Fruit fly (Drosophila melanogaster) whole organism, embryonic: ENCODE data around the gene CG7650.

ENCODE experiments used
- ATbp ChIP-seq: fragments of 200-800 bp; sonication (Bioruptor generic); optimal IDR thresholded peaks from 2 replicates; lab custom pipeline; 2017; ENCODE audit warnings: missing biosample characterization, mild to moderate bottlenecking, missing genetic modification characterization, missing genetic modification reagents
- Antp ChIP-seq: fragments of 200-800 bp; sonication (Bioruptor generic); optimal IDR thresholded peaks from 3 replicates; lab custom pipeline; 2016; ENCODE audit warnings: missing biosample characterization, missing genetic modification characterization
- BEAF-32 ChIP-seq: fragments of 200-800 bp; sonication (Bioruptor generic); optimal IDR thresholded peaks from 3 replicates; lab custom pipeline; 2017; ENCODE audit warnings: missing biosample characterization, missing genetic modification characterization, mild to moderate bottlenecking, moderate library complexity, missing genetic modification reagents
- Bgb ChIP-seq: fragments of 200-800 bp; sonication (Bioruptor generic); IDR thresholded peaks from 2 replicates; pipeline ENCODE4 v1.3.6; 2022; ENCODE audit warnings: missing biosample characterization, missing genetic modification characterization; ENCODE audit not compliant: partially characterized antibody
- CG10321 ChIP-seq: fragments of 200-800 bp; sonication (Bioruptor generic); IDR thresholded peaks from 2 replicates; pipeline ENCODE4 v1.3.6; 2022; ENCODE audit warnings: missing biosample characterization, missing genetic modification characterization
- CG12391 ChIP-seq: fragments of 200-800 bp; sonication (Bioruptor generic); optimal IDR thresholded peaks from 3 replicates; lab custom pipeline; 2018; ENCODE audit warnings: missing biosample characterization, mild to moderate bottlenecking, missing genetic modification characterization, moderate library complexity
- CG12659 ChIP-seq: fragments of 200-800 bp; sonication (Bioruptor generic); optimal IDR thresholded peaks from 3 replicates; lab custom pipeline; 2017; ENCODE audit warnings: mild to moderate bottlenecking, missing biosample characterization, missing genetic modification reagents, missing genetic modification characterization
- CG15601 ChIP-seq: fragments of 200-800 bp; sonication (Bioruptor generic); optimal IDR thresholded peaks from 3 replicates; lab custom pipeline; 2019; ENCODE audit warnings: missing biosample characterization, mild to moderate bottlenecking, missing genetic modification characterization, moderate library complexity
- CG16779 ChIP-seq: fragments of 200-800 bp; sonication (Bioruptor generic); IDR thresholded peaks from 2 replicates; pipeline ENCODE4 v1.3.6; 2022; ENCODE audit warnings: missing biosample characterization, missing genetic modification characterization
- CG2120 ChIP-seq: fragments of 200-800 bp; sonication (Bioruptor generic); optimal IDR thresholded peaks from 3 replicates; lab custom pipeline; 2016; ENCODE audit warnings: missing biosample characterization, missing genetic modification characterization
- CG4707 ChIP-seq: fragments of 200-800 bp; sonication (Bioruptor generic); optimal IDR thresholded peaks from 2 replicates; lab custom pipeline; 2018; ENCODE audit warnings: missing biosample characterization, mild to moderate bottlenecking, missing genetic modification characterization, moderate library complexity
- CG7357 ChIP-seq: fragments of 200-800 bp; sonication (Bioruptor generic); IDR thresholded peaks from 3 replicates; pipeline ENCODE4 v1.3.6; 2022; ENCODE audit warnings: missing biosample characterization, missing genetic modification characterization
- CG7556 ChIP-seq: fragments of 200-800 bp; sonication (Bioruptor generic); optimal IDR thresholded peaks from 2 replicates; lab custom pipeline; 2017; ENCODE audit warnings: missing biosample characterization, mild to moderate bottlenecking, missing genetic modification characterization
- CG7987 ChIP-seq: fragments of 200-800 bp; sonication (Bioruptor generic); optimal IDR thresholded peaks from 2 replicates; lab custom pipeline; 2018; ENCODE audit warnings: missing biosample characterization, mild to moderate bottlenecking, missing genetic modification characterization, moderate library complexity
- CG8290 ChIP-seq, 3 experiments: fragments of 200-800 bp; sonication (Bioruptor generic); optimal IDR thresholded peaks; 2 replicates each; lab custom pipeline; 2016 to 2019; ENCODE audit warnings: missing biosample characterization in 3 of 3, missing genetic modification characterization in 3 of 3, mild to moderate bottlenecking in 2 of 3, moderate library complexity in 1 of 3
- CG9437 ChIP-seq: fragments of 200-800 bp; sonication (Bioruptor generic); optimal IDR thresholded peaks from 2 replicates; lab custom pipeline; 2018; ENCODE audit warnings: missing biosample characterization, mild to moderate bottlenecking, missing genetic modification characterization
- Fer1 ChIP-seq: fragments of 200-800 bp; sonication (Bioruptor generic); optimal IDR thresholded peaks from 2 replicates; lab custom pipeline; 2017; ENCODE audit warnings: missing biosample characterization, mild to moderate bottlenecking, missing genetic modification characterization
- GATAe ChIP-seq: fragments of 200-800 bp; sonication (Bioruptor generic); conservative IDR thresholded peaks from 2 replicates; pipeline ENCODE4 v1.3.6; 2022; ENCODE audit warnings: missing biosample characterization, missing genetic modification characterization
- Jarid2 ChIP-seq: fragments of 200-800 bp; sonication (Bioruptor generic); optimal IDR thresholded peaks from 3 replicates; lab custom pipeline; 2017; ENCODE audit warnings: mild to moderate bottlenecking, missing biosample characterization, missing genetic modification reagents, missing genetic modification characterization
- Kr ChIP-seq: fragments of 200-800 bp; sonication (Bioruptor generic); optimal IDR thresholded peaks from 2 replicates; lab custom pipeline; 2017; ENCODE audit warnings: missing biosample characterization, mild to moderate bottlenecking, missing genetic modification characterization
- MBD-R2 ChIP-seq: fragments of 200-800 bp; sonication (Bioruptor generic); IDR thresholded peaks from 2 replicates; pipeline ENCODE4 v1.3.6; 2022; ENCODE audit warnings: missing biosample characterization, missing genetic modification characterization
- Mad ChIP-seq: fragments of 200-800 bp; sonication (Bioruptor generic); optimal IDR thresholded peaks from 2 replicates; lab custom pipeline; 2016; ENCODE audit warnings: missing biosample characterization, missing genetic modification characterization
- Med ChIP-seq: fragments of 200-800 bp; sonication (Bioruptor generic); peaks from one replicate; lab custom pipeline; 2016; ENCODE audit warnings: missing biosample characterization, missing genetic modification characterization, mild to moderate bottlenecking, inconsistent platforms, moderate library complexity
- Mes4 ChIP-seq: fragments of 200-800 bp; sonication (Bioruptor generic); optimal IDR thresholded peaks from 2 replicates; lab custom pipeline; 2016; ENCODE audit warnings: missing biosample characterization, missing genetic modification characterization
- Neu2 ChIP-seq: fragments of 200-800 bp; sonication (Bioruptor generic); optimal IDR thresholded peaks from 3 replicates; lab custom pipeline; 2016; ENCODE audit warnings: missing biosample characterization, missing genetic modification characterization, borderline replicate concordance
- PHDP ChIP-seq: fragments of 200-800 bp; sonication (Bioruptor generic); optimal IDR thresholded peaks from 3 replicates; lab custom pipeline; 2018; ENCODE audit warnings: missing biosample characterization, mild to moderate bottlenecking, missing genetic modification characterization, moderate library complexity
- Usf ChIP-seq: fragments of 200-800 bp; sonication (Bioruptor generic); optimal IDR thresholded peaks from 2 replicates; lab custom pipeline; 2017; ENCODE audit warnings: missing genotype, missing biosample characterization, missing genetic modification characterization
- Vsx1 ChIP-seq: fragments of 200-800 bp; sonication (Bioruptor generic); optimal IDR thresholded peaks from 2 replicates; lab custom pipeline; 2017; ENCODE audit warnings: missing biosample characterization, mild to moderate bottlenecking, missing genetic modification characterization, missing genetic modification reagents
- Xrp1 ChIP-seq: fragments of 200-800 bp; sonication (Bioruptor generic); IDR thresholded peaks from 2 replicates; pipeline ENCODE4 v1.3.6; 2022; ENCODE audit warnings: missing biosample characterization, missing genetic modification characterization
- bowl ChIP-seq: fragments of 200-800 bp; sonication (Bioruptor generic); IDR thresholded peaks from 2 replicates; pipeline ENCODE4 v1.3.6; 2022; ENCODE audit warnings: missing biosample characterization, missing genetic modification characterization
- caup ChIP-seq: fragments of 200-800 bp; sonication (Bioruptor generic); optimal IDR thresholded peaks from 3 replicates; lab custom pipeline; 2017; ENCODE audit warnings: missing biosample characterization, mild to moderate bottlenecking, missing genetic modification characterization, moderate library complexity; ENCODE audit not compliant: severe bottlenecking
- chinmo ChIP-seq: fragments of 200-800 bp; sonication (Bioruptor generic); IDR thresholded peaks from 4 replicates; pipeline ENCODE4 v1.3.6; 2022; ENCODE audit warnings: missing biosample characterization, missing genetic modification characterization; ENCODE audit not compliant: partially characterized antibody
- danr ChIP-seq: fragments of 200-800 bp; sonication (Bioruptor generic); IDR thresholded peaks from 2 replicates; pipeline ENCODE4 v1.3.6; 2022; ENCODE audit warnings: missing biosample characterization, missing genetic modification characterization
- exex ChIP-seq: fragments of 200-800 bp; sonication (Bioruptor generic); optimal IDR thresholded peaks from 4 replicates; lab custom pipeline; 2018; ENCODE audit warnings: missing biosample characterization, mild to moderate bottlenecking, missing genetic modification characterization, moderate library complexity
- fd64A ChIP-seq: fragments of 200-800 bp; sonication (Bioruptor generic); optimal IDR thresholded peaks from 3 replicates; lab custom pipeline; 2018; ENCODE audit warnings: missing biosample characterization, mild to moderate bottlenecking, missing genetic modification characterization
- fu2 ChIP-seq: fragments of 200-800 bp; sonication (Bioruptor generic); optimal IDR thresholded peaks from 2 replicates; lab custom pipeline; 2016; ENCODE audit warnings: missing biosample characterization, missing genetic modification characterization
- gem ChIP-seq: fragments of 200-800 bp; sonication (Bioruptor generic); optimal IDR thresholded peaks from 2 replicates; lab custom pipeline; 2019; ENCODE audit warnings: missing biosample characterization, mild to moderate bottlenecking, missing genetic modification characterization, moderate library complexity
- jumu ChIP-seq: fragments of 200-800 bp; sonication (Bioruptor generic); optimal IDR thresholded peaks from 3 replicates; lab custom pipeline; 2016; ENCODE audit warnings: missing biosample characterization, missing genetic modification characterization
- lab ChIP-seq: fragments of 200-800 bp; sonication (Bioruptor generic); optimal IDR thresholded peaks from 3 replicates; lab custom pipeline; 2017; ENCODE audit warnings: missing biosample characterization, missing genetic modification characterization, mild to moderate bottlenecking, moderate library complexity, missing genetic modification reagents
- mirr ChIP-seq: fragments of 200-800 bp; sonication (Bioruptor generic); optimal IDR thresholded peaks from 3 replicates; lab custom pipeline; 2018; ENCODE audit warnings: missing biosample characterization, mild to moderate bottlenecking, missing genetic modification characterization
- otp ChIP-seq: fragments of 200-800 bp; sonication (Bioruptor generic); IDR thresholded peaks from 3 replicates; pipeline ENCODE4, ENCODE4 v1.3.6; 2022; ENCODE audit warnings: missing biosample characterization, missing genetic modification characterization
- scrt ChIP-seq: fragments of 200-800 bp; sonication (Bioruptor generic); optimal IDR thresholded peaks from 2 replicates; lab custom pipeline; 2018; ENCODE audit warnings: missing biosample characterization, mild to moderate bottlenecking, missing genetic modification characterization, moderate library complexity
- so ChIP-seq: fragments of 200-800 bp; sonication (Bioruptor generic); IDR thresholded peaks from 3 replicates; pipeline ENCODE4 v1.3.6; 2022; ENCODE audit warnings: missing biosample characterization, missing genetic modification characterization
- unpg ChIP-seq: fragments of 200-800 bp; sonication (Bioruptor generic); optimal IDR thresholded peaks from 3 replicates; lab custom pipeline; 2018; ENCODE audit warnings: missing biosample characterization, mild to moderate bottlenecking, missing genetic modification characterization, moderate library complexity
- wek ChIP-seq: fragments of 200-800 bp; sonication (Bioruptor generic); optimal IDR thresholded peaks from 3 replicates; lab custom pipeline; 2018; ENCODE audit warnings: missing biosample characterization, mild to moderate bottlenecking, missing genetic modification characterization, moderate library complexity
- z ChIP-seq: fragments of 200-800 bp; sonication (Bioruptor generic); IDR thresholded peaks from 3 replicates; pipeline ENCODE4 v1.3.6; 2022; ENCODE audit warnings: missing biosample characterization, missing genetic modification characterization
- zen ChIP-seq: fragments of 200-800 bp; sonication (Bioruptor generic); optimal IDR thresholded peaks from 3 replicates; lab custom pipeline; 2018; ENCODE audit warnings: missing biosample characterization, mild to moderate bottlenecking, missing genetic modification characterization, moderate library complexity

Gene CG7650

DNA sequence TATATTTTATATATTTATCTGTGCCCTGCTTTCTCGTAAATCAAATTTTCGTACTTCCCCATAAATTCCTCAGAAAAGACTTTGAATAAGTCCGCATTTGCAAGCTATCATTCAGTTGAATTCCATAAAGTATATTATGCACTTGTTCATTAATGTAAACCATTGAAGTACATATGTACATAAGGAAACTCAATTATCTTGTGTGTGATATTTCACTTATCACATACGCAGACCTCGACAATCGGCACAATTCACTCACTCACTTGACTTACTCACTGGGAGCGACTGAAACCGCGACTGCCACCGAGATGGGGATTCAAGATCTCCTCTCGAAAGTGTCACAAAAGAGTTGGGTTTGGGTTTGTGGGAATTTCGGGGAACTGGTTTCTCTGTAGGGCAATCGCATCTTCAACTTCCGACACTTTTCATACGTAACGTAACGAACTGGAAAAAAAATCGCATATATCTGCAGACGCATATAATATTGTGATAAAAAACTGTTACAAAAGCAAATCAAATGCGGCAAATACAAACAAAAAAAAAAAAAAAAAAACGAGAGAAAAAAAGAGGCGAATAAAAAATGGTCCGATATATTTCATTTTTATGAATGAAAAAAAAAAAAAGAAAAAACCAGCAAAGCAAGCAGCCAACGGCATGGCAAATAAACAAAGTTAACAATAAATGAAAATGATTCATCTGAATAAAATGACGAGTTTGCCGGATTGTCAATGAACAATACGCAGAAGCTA, 13.0 kb downstream of the CG7650 start (continued):
- 0 out of 3 replicates have a peak, but pooled peaks have one; percentile 44 for TF ChIP-seq z
- TF ChIP-seq Mad (GFP tag; lab: Kevin White, UChicago), result no peak
- peak; percentile 29 for TF ChIP-seq CG7987 (GFP tag; lab: Kevin White, UChicago)
- TF ChIP-seq jumu (GFP tag; lab: Kevin White, UChicago), result no peak
- 0 out of 2 replicates have a peak, but pooled peaks have one; percentile 41 for TF ChIP-seq bowl (GFP tag; lab: Robert Waterston, UW)
- TF ChIP-seq Med (GFP tag; lab: Kevin White, UChicago), result peak; percentile 79
- TF ChIP-seq Fer1 (GFP tag; lab: Kevin White, UChicago), result peak; percentile 28
- no peak for TF ChIP-seq Neu2 (GFP tag; lab: Kevin White, UChicago)
- TF ChIP-seq CG16779, result no peak
- TF ChIP-seq otp (GFP tag; lab: Robert Waterston, UW), result peak; percentile 51; the same call in 1 of the 3 replicates
- TF ChIP-seq MBD-R2 (GFP tag; lab: Robert Waterston, UW), result peak; percentile 9; the same call in 1 of the 2 replicates
- no peak for TF ChIP-seq Usf (GFP tag; lab: Kevin White, UChicago)
- TF ChIP-seq CG12659, result peak; percentile 22
- no peak for TF ChIP-seq CG7556 (GFP tag; lab: Kevin White, UChicago)
- peak; percentile 18 for TF ChIP-seq exex (tag; lab: Kevin White, UChicago)
- peak; percentile 44 for TF ChIP-seq CG15601
- peak; percentile 37 for TF ChIP-seq fd64A (GFP tag; lab: Kevin White, UChicago)
- TF ChIP-seq CG4707 (GFP tag; lab: Kevin White, UChicago), result peak; percentile 25
- no peak for TF ChIP-seq Kr
- TF ChIP-seq lab (GFP tag; lab: Kevin White, UChicago), result peak; percentile 63
- TF ChIP-seq Bgb (GFP tag; lab: Robert Waterston, UW), result no peak
- TF ChIP-seq zen, result no peak
- TF ChIP-seq CG12391 (tag; lab: Kevin White, UChicago), result no peak
- peak; percentile 49 for TF ChIP-seq caup
- no peak for TF ChIP-seq GATAe
- TF ChIP-seq scrt, result no peak
- TF ChIP-seq Antp (GFP tag; lab: Kevin White, UChicago), result no peak
- TF ChIP-seq CG2120 (GFP tag; lab: Kevin White, UChicago), result peak; percentile 15
- peak; percentile 42 for TF ChIP-seq PHDP (tag; lab: Kevin White, UChicago)
- peak; percentile 33; the same call in 1 of the 2 replicates for TF ChIP-seq Xrp1 (GFP tag; lab: Robert Waterston, UW)
- TF ChIP-seq Vsx1, result peak; percentile 11
- TF ChIP-seq fu2, result no peak
- no peak for TF ChIP-seq danr (GFP tag; lab: Robert Waterston, UW)
- no peak for TF ChIP-seq Jarid2 (GFP tag; lab: Kevin White, UChicago)
- 0 out of 4 replicates have a peak, but pooled peaks have one; percentile 66 for TF ChIP-seq chinmo
- no peak for TF ChIP-seq Mes4
- no peak for TF ChIP-seq CG8290 (GFP tag; optimal IDR thresholded peaks at IDR 0.05; lab: Kevin White, UChicago)
- TF ChIP-seq CG8290 (tag; optimal IDR thresholded peaks at IDR 0.05; lab: Kevin White, UChicago), result peak in 1 of 2 experiments; percentile 59
- TF ChIP-seq wek, result peak; percentile 60
- no peak for TF ChIP-seq CG9437 (GFP tag; lab: Kevin White, UChicago)
- TF ChIP-seq mirr (GFP tag; lab: Kevin White, UChicago), result peak; percentile 26
- TF ChIP-seq BEAF-32, result no peak
- no peak for TF ChIP-seq CG7357
- peak; percentile 71 for TF ChIP-seq ATbp (GFP tag; lab: Kevin White, UChicago)
- TF ChIP-seq gem (tag; lab: Kevin White, UChicago), result peak; percentile 7
- TF ChIP-seq so, result peak; percentile 16; the same call in 1 of the 3 replicates
- peak; percentile 5 for TF ChIP-seq unpg (GFP tag; lab: Kevin White, UChicago)
- 0 out of 2 replicates have a peak, but pooled peaks have one; percentile 6 for TF ChIP-seq CG10321 (GFP tag; lab: Robert Waterston, UW)
